Fruit fly (Drosophila melanogaster) whole organism, prepupa: ENCODE measurements around the gene Jon25Bii.

ENCODE experiments used
- Blimp-1 ChIP-seq: fragments of 200-800 bp; sonication (Bioruptor generic); optimal IDR thresholded peaks from 3 replicates; lab custom pipeline; 2017; ENCODE audit warnings: missing biosample characterization, missing genetic modification characterization, mild to moderate bottlenecking, moderate library complexity, missing genetic modification reagents
- CG11294 ChIP-seq: fragments of 200-800 bp; sonication (Bioruptor generic); IDR thresholded peaks from 2 replicates; pipeline ENCODE4 v1.3.6; 2022; ENCODE audit warnings: missing biosample characterization, missing genetic modification characterization
- CG11762 ChIP-seq: fragments of 200-800 bp; sonication (Bioruptor generic); optimal IDR thresholded peaks from 3 replicates; lab custom pipeline; 2016; ENCODE audit warnings: missing biosample characterization, missing genetic modification characterization; ENCODE audit not compliant: insufficient read depth
- CG11902 ChIP-seq: fragments of 200-800 bp; sonication (Bioruptor generic); optimal IDR thresholded peaks from 3 replicates; lab custom pipeline; 2016; ENCODE audit warnings: missing biosample characterization, missing genetic modification characterization
- CG1621 ChIP-seq: fragments of 200-800 bp; sonication (Bioruptor generic); optimal IDR thresholded peaks from 3 replicates; lab custom pipeline; 2018; ENCODE audit warnings: missing biosample characterization, mild to moderate bottlenecking, missing genetic modification characterization
- CG3032 ChIP-seq: fragments of 200-800 bp; optimal IDR thresholded peaks from 2 replicates; lab custom pipeline; 2019; ENCODE audit warnings: missing biosample characterization, mild to moderate bottlenecking, missing genetic modification characterization, moderate library complexity
- CG32006 ChIP-seq: fragments of 200-800 bp; sonication (Bioruptor generic); optimal IDR thresholded peaks from 3 replicates; lab custom pipeline; 2017; ENCODE audit warnings: missing biosample characterization, mild to moderate bottlenecking, missing genetic modification characterization
- CG34406 ChIP-seq: fragments of 200-800 bp; sonication (Bioruptor generic); optimal IDR thresholded peaks from 3 replicates; lab custom pipeline; 2016; ENCODE audit warnings: missing biosample characterization, missing genetic modification characterization
- CG3919 ChIP-seq: fragments of 200-800 bp; sonication (Bioruptor generic); optimal IDR thresholded peaks from 3 replicates; lab custom pipeline; 2016; ENCODE audit warnings: missing biosample characterization, missing genetic modification characterization
- CG6163 ChIP-seq: fragments of 200-800 bp; sonication (Bioruptor generic); IDR thresholded peaks from 3 replicates; pipeline ENCODE4 v1.3.6; 2022; ENCODE audit warnings: missing biosample characterization, missing genetic modification characterization
- CG6276 ChIP-seq: fragments of 200-800 bp; sonication (Bioruptor generic); optimal IDR thresholded peaks from 2 replicates; lab custom pipeline; 2017; ENCODE audit warnings: missing biosample characterization, mild to moderate bottlenecking, missing genetic modification characterization
- CG6792 ChIP-seq: fragments of 200-800 bp; sonication (Bioruptor generic); optimal IDR thresholded peaks from 3 replicates; lab custom pipeline; 2016; ENCODE audit warnings: missing biosample characterization, missing genetic modification characterization
- CG6808 ChIP-seq: fragments of 200-800 bp; sonication (Bioruptor generic); optimal IDR thresholded peaks from 3 replicates; lab custom pipeline; 2017; ENCODE audit warnings: missing biosample characterization, missing genetic modification characterization, mild to moderate bottlenecking, moderate library complexity, missing genetic modification reagents
- CG6854 ChIP-seq: fragments of 200-800 bp; sonication (Bioruptor generic); optimal IDR thresholded peaks from 2 replicates; lab custom pipeline; 2017; ENCODE audit warnings: missing biosample characterization, mild to moderate bottlenecking, missing genetic modification characterization
- CG7368 ChIP-seq: fragments of 200-800 bp; sonication (Bioruptor generic); optimal IDR thresholded peaks from 3 replicates; lab custom pipeline; 2016; ENCODE audit warnings: missing biosample characterization, missing genetic modification characterization
- CG8119 ChIP-seq: fragments of 200-800 bp; sonication (Bioruptor generic); IDR thresholded peaks from 3 replicates; pipeline ENCODE4 v1.3.6; 2022; ENCODE audit warnings: missing biosample characterization, missing genetic modification characterization
- CG8319 ChIP-seq: fragments of 200-800 bp; sonication (Bioruptor generic); optimal IDR thresholded peaks from 3 replicates; lab custom pipeline; 2016; ENCODE audit warnings: missing biosample characterization, missing genetic modification characterization
- CG8632 ChIP-seq: fragments of 200-800 bp; sonication (Bioruptor generic); optimal IDR thresholded peaks from 3 replicates; lab custom pipeline; 2016; ENCODE audit warnings: missing biosample characterization, missing genetic modification characterization
- CG9139 ChIP-seq: fragments of 200-800 bp; sonication (Bioruptor generic); optimal IDR thresholded peaks from 3 replicates; lab custom pipeline; 2017; ENCODE audit warnings: missing biosample characterization, mild to moderate bottlenecking, missing genetic modification characterization
- Eip78C ChIP-seq: fragments of 200-800 bp; sonication (Bioruptor generic); peaks from one replicate; lab custom pipeline; 2016; ENCODE audit warnings: missing biosample characterization, missing genetic modification characterization
- Ets21C ChIP-seq: fragments of 200-800 bp; sonication (Bioruptor generic); optimal IDR thresholded peaks from 3 replicates; lab custom pipeline; 2016; ENCODE audit warnings: missing biosample characterization, missing genetic modification characterization
- Gug ChIP-seq: fragments of 200-800 bp; sonication (Bioruptor generic); IDR thresholded peaks from 2 replicates; pipeline ENCODE4 v1.3.6; 2022; ENCODE audit warnings: missing biosample characterization, missing genetic modification characterization
- Hr38 ChIP-seq: sonication (Bioruptor generic); optimal IDR thresholded peaks from 2 replicates; lab custom pipeline; 2016; ENCODE audit warnings: missing biosample characterization, missing genetic modification characterization
- Hr4 ChIP-seq: fragments of 200-800 bp; sonication (Bioruptor generic); optimal IDR thresholded peaks from 3 replicates; lab custom pipeline; 2016; ENCODE audit warnings: missing biosample characterization, missing genetic modification characterization
- Lpt ChIP-seq: fragments of 200-800 bp; sonication (Bioruptor generic); optimal IDR thresholded peaks from 3 replicates; lab custom pipeline; 2016; ENCODE audit warnings: missing biosample characterization, missing genetic modification characterization
- Smox ChIP-seq: fragments of 200-800 bp; sonication (Bioruptor generic); optimal IDR thresholded peaks from 3 replicates; lab custom pipeline; 2016; ENCODE audit warnings: missing biosample characterization, missing genetic modification characterization
- Sox102F ChIP-seq: fragments of 200-800 bp; sonication (Bioruptor generic); optimal IDR thresholded peaks from 2 replicates; lab custom pipeline; 2016; ENCODE audit warnings: missing biosample characterization, mild to moderate bottlenecking, missing genetic modification characterization
- Sox15 ChIP-seq: fragments of 200-800 bp; sonication (Bioruptor generic); optimal IDR thresholded peaks from 3 replicates; lab custom pipeline; 2016; ENCODE audit warnings: missing biosample characterization, missing genetic modification characterization
- achi ChIP-seq: fragments of 200-800 bp; sonication (Bioruptor generic); optimal IDR thresholded peaks from 3 replicates; lab custom pipeline; 2016; ENCODE audit warnings: missing biosample characterization, missing genetic modification characterization
- acj6 ChIP-seq: fragments of 200-800 bp; sonication (Bioruptor generic); optimal IDR thresholded peaks from 3 replicates; lab custom pipeline; 2016; ENCODE audit warnings: missing biosample characterization, missing genetic modification characterization
- cyc ChIP-seq: fragments of 200-800 bp; sonication (Bioruptor generic); optimal IDR thresholded peaks from 3 replicates; lab custom pipeline; 2016; ENCODE audit warnings: missing biosample characterization, missing genetic modification characterization
- dac ChIP-seq: fragments of 200-800 bp; sonication (Bioruptor generic); optimal IDR thresholded peaks from 2 replicates; lab custom pipeline; 2017; ENCODE audit warnings: missing biosample characterization, mild to moderate bottlenecking, missing genetic modification characterization
- eg ChIP-seq: fragments of 200-800 bp; sonication (Bioruptor generic); IDR thresholded peaks from 3 replicates; pipeline ENCODE4 v1.3.6; 2022; ENCODE audit warnings: missing biosample characterization, missing genetic modification characterization
- fd59A ChIP-seq: fragments of 200-800 bp; sonication (Bioruptor generic); optimal IDR thresholded peaks from 2 replicates; lab custom pipeline; 2017; ENCODE audit warnings: missing biosample characterization, mild to moderate bottlenecking, missing genetic modification characterization, missing genetic modification reagents
- fd85E ChIP-seq: fragments of 200-800 bp; sonication (Bioruptor generic); optimal IDR thresholded peaks from 3 replicates; lab custom pipeline; 2016; ENCODE audit warnings: missing biosample characterization, missing genetic modification characterization
- fkh ChIP-seq: fragments of 200-800 bp; sonication (Bioruptor generic); optimal IDR thresholded peaks from 3 replicates; lab custom pipeline; 2017; ENCODE audit warnings: missing biosample characterization, mild to moderate bottlenecking, missing genetic modification characterization, moderate library complexity
- lz ChIP-seq: fragments of 200-800 bp; sonication (Bioruptor generic); optimal IDR thresholded peaks from 3 replicates; lab custom pipeline; 2016; ENCODE audit warnings: missing biosample characterization, missing genetic modification characterization
- pdm3 ChIP-seq: fragments of 200-800 bp; sonication (Bioruptor generic); optimal IDR thresholded peaks from 3 replicates; lab custom pipeline; 2016; ENCODE audit warnings: missing biosample characterization, missing genetic modification characterization
- spab ChIP-seq: fragments of 200-800 bp; sonication (Bioruptor generic); optimal IDR thresholded peaks from 2 replicates; lab custom pipeline; 2017; ENCODE audit warnings: missing biosample characterization, mild to moderate bottlenecking, missing genetic modification characterization, missing genetic modification reagents
- ss ChIP-seq, 2 experiments: fragments of 200-800 bp; sonication (Bioruptor generic); optimal IDR thresholded peaks; 2 replicates in 1 of 2; 3 replicates in 1 of 2; lab custom pipeline; 2017 to 2018; ENCODE audit warnings: mild to moderate bottlenecking in 2 of 2, missing biosample characterization in 2 of 2, missing genetic modification characterization in 2 of 2, moderate library complexity in 1 of 2
- svp ChIP-seq: fragments of 200-800 bp; sonication (Bioruptor generic); peaks from one replicate; lab custom pipeline; 2016; ENCODE audit warnings: missing biosample characterization, missing genetic modification characterization

Gene Jon25Bii

dm6 chr2L:4995837-4996136 is 42.9 kb upstream of the Jon25Bii start:
- TF ChIP-seq CG8632 (GFP tag; lab: Kevin White, UChicago) (no peak), Gug (GFP tag; lab: Robert Waterston, UW) (no peak), fkh (GFP tag; lab: Kevin White, UChicago) (peak; percentile 27), CG6792 (no peak), CG8319 (GFP tag; lab: Kevin White, UChicago) (no peak), eg (GFP tag; lab: Robert Waterston, UW) (no peak), Ets21C (GFP tag; lab: Kevin White, UChicago) (no peak)

dm6 chr2L:4995010-4995836 is 42.3 kb upstream of the Jon25Bii start:
- TF ChIP-seq achi (GFP tag; lab: Kevin White, UChicago) (no peak), fd85E (GFP tag; lab: Kevin White, UChicago) (no peak), cyc (GFP tag; lab: Kevin White, UChicago) (no peak), Sox102F (GFP tag; lab: Kevin White, UChicago) (no peak), svp (GFP tag; lab: Kevin White, UChicago) (no peak)

dm6 chr2L:4982098-4982646 is 29.2 kb upstream of the Jon25Bii start:
- TF ChIP-seq CG8632 (GFP tag; lab: Kevin White, UChicago) (no peak), lz (GFP tag; lab: Kevin White, UChicago) (no peak), Hr38 (no peak), Eip78C (no peak)
- TF ChIP-seq, all 60 proteins: peak for 0

dm6 chr2L:4981278-4981966 is 28.5 kb upstream of the Jon25Bii start, which contains the start of the genes CG8892 and CG34126:
TSS of gene CG8892 (minus strand) at chr2L:4981592.
TSS of gene CG34126 (plus strand) at chr2L:4981614.
- TF ChIP-seq dac, result peak; percentile 96
- TF ChIP-seq CG6276, result peak; percentile 81
- TF ChIP-seq CG8119, result peak; percentile 88
- TF ChIP-seq spab (GFP tag; lab: Kevin White, UChicago), result peak; percentile 91
- peak; percentile 93 for TF ChIP-seq CG6163 (GFP tag; lab: Robert Waterston, UW)
- peak; percentile 98 for TF ChIP-seq CG3032 (tag; lab: Kevin White, UChicago)
- TF ChIP-seq CG6808 (GFP tag; lab: Kevin White, UChicago), result peak; percentile 93
- TF ChIP-seq achi (GFP tag; lab: Kevin White, UChicago), result peak; percentile 96
- peak; percentile 98 for TF ChIP-seq cyc (GFP tag; lab: Kevin White, UChicago)
- peak; percentile 81 for TF ChIP-seq fkh (GFP tag; lab: Kevin White, UChicago)
- TF ChIP-seq eg (GFP tag; lab: Robert Waterston, UW), result peak; percentile 89
- peak; percentile 98 for TF ChIP-seq acj6
- peak; percentile 92 for TF ChIP-seq CG7368 (GFP tag; lab: Kevin White, UChicago)
- no peak for TF ChIP-seq Hr38
- TF ChIP-seq Blimp-1, result peak; percentile 92
- peak; percentile 97 for TF ChIP-seq CG32006
- peak; percentile 87 for TF ChIP-seq CG1621 (tag; lab: Kevin White, UChicago)
- TF ChIP-seq ss (GFP tag; optimal IDR thresholded peaks at IDR 0.05; lab: Kevin White, UChicago), result peak; percentile 85 to 95
- peak; percentile 88 for TF ChIP-seq CG6854 (GFP tag; lab: Kevin White, UChicago)
- peak; percentile 98 for TF ChIP-seq CG3919 (GFP tag; lab: Kevin White, UChicago)
- TF ChIP-seq Gug (GFP tag; lab: Robert Waterston, UW), result peak; percentile 94
- TF ChIP-seq pdm3 (GFP tag; lab: Kevin White, UChicago), result peak; percentile 98
- peak; percentile 96 for TF ChIP-seq Hr4 (GFP tag; lab: Kevin White, UChicago)
- peak; percentile 95 for TF ChIP-seq CG11762 (GFP tag; lab: Kevin White, UChicago)
- TF ChIP-seq fd59A (GFP tag; lab: Kevin White, UChicago), result peak; percentile 96
- TF ChIP-seq Sox15, result peak; percentile 98
- peak; percentile 94 for TF ChIP-seq CG34406 (GFP tag; lab: Kevin White, UChicago)
- TF ChIP-seq CG8319 (GFP tag; lab: Kevin White, UChicago), result peak; percentile 96
- peak; percentile 90 for TF ChIP-seq Lpt (GFP tag; lab: Kevin White, UChicago)
- TF ChIP-seq lz (GFP tag; lab: Kevin White, UChicago), result peak; percentile 98
- peak; percentile 98 for TF ChIP-seq Eip78C
- peak; percentile 98 for TF ChIP-seq CG11902
- TF ChIP-seq CG11294, result peak; percentile 88
- peak; percentile 80 for TF ChIP-seq CG9139 (GFP tag; lab: Kevin White, UChicago)
- TF ChIP-seq CG6792, result peak; percentile 95
- peak; percentile 96 for TF ChIP-seq Smox
- peak; percentile 97 for TF ChIP-seq Ets21C (GFP tag; lab: Kevin White, UChicago)
